Fruit fly (Drosophila melanogaster) whole organism, adult: Measurements from ENCODE around the gene CG9628.

Experiments
- CG11617 ChIP-seq: fragments of 200-800 bp; sonication (Bioruptor generic); optimal IDR thresholded peaks from 2 replicates; lab custom pipeline; 2017; ENCODE audit warnings: mild to moderate bottlenecking, missing biosample characterization, missing genetic modification reagents, missing genetic modification characterization
- CG33017 ChIP-seq: fragments of 200-800 bp; sonication (Bioruptor generic); optimal IDR thresholded peaks from 2 replicates; lab custom pipeline; 2018; ENCODE audit warnings: missing biosample characterization, mild to moderate bottlenecking, missing genetic modification characterization, moderate library complexity
- Crg-1 ChIP-seq: fragments of 200-800 bp; sonication (Bioruptor generic); optimal IDR thresholded peaks from 2 replicates; lab custom pipeline; 2016; ENCODE audit warnings: missing biosample characterization, missing genetic modification characterization
- Mnt ChIP-seq: fragments of 200-800 bp; sonication (Bioruptor generic); optimal IDR thresholded peaks from 2 replicates; lab custom pipeline; 2016; ENCODE audit warnings: missing biosample characterization, mild to moderate bottlenecking, missing genetic modification characterization
- kay ChIP-seq: fragments of 200-800 bp; sonication (Bioruptor generic); peaks from one replicate; lab custom pipeline; 2016; ENCODE audit warnings: missing biosample characterization, missing genetic modification characterization, borderline replicate concordance

- TF ChIP-seq kay (GFP tag; lab: Kevin White, UChicago) (no peak), CG33017 (tag; lab: Kevin White, UChicago) (no peak), CG11617 (GFP tag; lab: Kevin White, UChicago) (no peak), Mnt (GFP tag; lab: Kevin White, UChicago) (no peak), Crg-1 (GFP tag; lab: Kevin White, UChicago) (no peak)
Measured at dm6 chr3L:14622457-14622899, at the start of gene CG9628.
